Worm (Caenorhabditis elegans) whole organism, L4/young adult: ENCODE results near the gene mksr-1.
A peak's percentile ranks its signal among the peaks of the same experiment; 100 is the strongest.

Experiments used
- W03F9.2 ChIP-seq: fragments of 150-350 bp; optimal IDR thresholded peaks from 2 replicates; lab custom pipeline; 2014; ENCODE audit warnings: missing biosample characterization, missing genetic modification characterization
- dao-5 ChIP-seq: sonication (generic microtip); optimal IDR thresholded peaks from 2 replicates; lab custom pipeline; 2016; ENCODE audit warnings: missing genotype, missing genetic modification characterization, moderate library complexity, missing compliant biosample characterization
- him-1 ChIP-seq: sonication (generic microtip); optimal IDR thresholded peaks from 2 replicates; lab custom pipeline; 2016; ENCODE audit warnings: missing genotype, missing genetic modification reagents, missing genetic modification characterization, missing compliant biosample characterization

ce11 chrX:1018586-1018985 lies 50.3 kb downstream of the mksr-1 start:
- TF ChIP-seq him-1, result peak; percentile 56
- no peak for TF ChIP-seq W03F9.2 (tag; lab: Kevin White, UChicago)
- TF ChIP-seq dao-5 (tag; lab: Kevin White, UChicago), result no peak
